Fruit fly (Drosophila melanogaster) whole organism, prepupa: ENCODE data around the gene TwdlV.
A peak's percentile ranks its signal among the peaks of the same experiment; 100 is the strongest.

Experiments used
- Blimp-1 ChIP-seq: fragments of 200-800 bp; sonication (Bioruptor generic); optimal IDR thresholded peaks from 3 replicates; lab custom pipeline; 2017; ENCODE audit warnings: missing biosample characterization, missing genetic modification characterization, mild to moderate bottlenecking, moderate library complexity, missing genetic modification reagents
- CG10631 ChIP-seq: fragments of 200-800 bp; sonication (Bioruptor generic); optimal IDR thresholded peaks from 2 replicates; lab custom pipeline; 2016; ENCODE audit warnings: missing biosample characterization, missing genetic modification characterization
- CG10669 ChIP-seq: fragments of 200-800 bp; sonication (Bioruptor generic); optimal IDR thresholded peaks from 3 replicates; lab custom pipeline; 2018; ENCODE audit warnings: missing biosample characterization, mild to moderate bottlenecking, missing genetic modification characterization, moderate library complexity
- CG11762 ChIP-seq: fragments of 200-800 bp; sonication (Bioruptor generic); optimal IDR thresholded peaks from 3 replicates; lab custom pipeline; 2016; ENCODE audit warnings: missing biosample characterization, missing genetic modification characterization; ENCODE audit not compliant: insufficient read depth
- CG11902 ChIP-seq: fragments of 200-800 bp; sonication (Bioruptor generic); optimal IDR thresholded peaks from 3 replicates; lab custom pipeline; 2016; ENCODE audit warnings: missing biosample characterization, missing genetic modification characterization
- CG15336 ChIP-seq: fragments of 200-800 bp; sonication (Bioruptor generic); IDR thresholded peaks from 2 replicates; pipeline ENCODE4 v1.3.6; 2022; ENCODE audit warnings: missing biosample characterization, missing genetic modification characterization
- CG1621 ChIP-seq: fragments of 200-800 bp; sonication (Bioruptor generic); optimal IDR thresholded peaks from 3 replicates; lab custom pipeline; 2018; ENCODE audit warnings: missing biosample characterization, mild to moderate bottlenecking, missing genetic modification characterization
- CG3032 ChIP-seq: fragments of 200-800 bp; optimal IDR thresholded peaks from 2 replicates; lab custom pipeline; 2019; ENCODE audit warnings: missing biosample characterization, mild to moderate bottlenecking, missing genetic modification characterization, moderate library complexity
- CG31627 ChIP-seq: fragments of 200-800 bp; sonication (Bioruptor generic); optimal IDR thresholded peaks from 3 replicates; lab custom pipeline; 2016; ENCODE audit warnings: missing biosample characterization, missing genetic modification characterization
- CG32006 ChIP-seq: fragments of 200-800 bp; sonication (Bioruptor generic); optimal IDR thresholded peaks from 3 replicates; lab custom pipeline; 2017; ENCODE audit warnings: missing biosample characterization, mild to moderate bottlenecking, missing genetic modification characterization
- CG34406 ChIP-seq: fragments of 200-800 bp; sonication (Bioruptor generic); optimal IDR thresholded peaks from 3 replicates; lab custom pipeline; 2016; ENCODE audit warnings: missing biosample characterization, missing genetic modification characterization
- CG4318 ChIP-seq: fragments of 200-800 bp; sonication (Bioruptor generic); optimal IDR thresholded peaks from 3 replicates; lab custom pipeline; 2017; ENCODE audit warnings: missing biosample characterization, mild to moderate bottlenecking, missing genetic modification characterization
- CG6163 ChIP-seq: fragments of 200-800 bp; sonication (Bioruptor generic); IDR thresholded peaks from 3 replicates; pipeline ENCODE4 v1.3.6; 2022; ENCODE audit warnings: missing biosample characterization, missing genetic modification characterization
- CG6276 ChIP-seq: fragments of 200-800 bp; sonication (Bioruptor generic); optimal IDR thresholded peaks from 2 replicates; lab custom pipeline; 2017; ENCODE audit warnings: missing biosample characterization, mild to moderate bottlenecking, missing genetic modification characterization
- CG6792 ChIP-seq: fragments of 200-800 bp; sonication (Bioruptor generic); optimal IDR thresholded peaks from 3 replicates; lab custom pipeline; 2016; ENCODE audit warnings: missing biosample characterization, missing genetic modification characterization
- CG6808 ChIP-seq: fragments of 200-800 bp; sonication (Bioruptor generic); optimal IDR thresholded peaks from 3 replicates; lab custom pipeline; 2017; ENCODE audit warnings: missing biosample characterization, missing genetic modification characterization, mild to moderate bottlenecking, moderate library complexity, missing genetic modification reagents
- CG7368 ChIP-seq: fragments of 200-800 bp; sonication (Bioruptor generic); optimal IDR thresholded peaks from 3 replicates; lab custom pipeline; 2016; ENCODE audit warnings: missing biosample characterization, missing genetic modification characterization
- CG8119 ChIP-seq: fragments of 200-800 bp; sonication (Bioruptor generic); IDR thresholded peaks from 3 replicates; pipeline ENCODE4 v1.3.6; 2022; ENCODE audit warnings: missing biosample characterization, missing genetic modification characterization
- CG8319 ChIP-seq: fragments of 200-800 bp; sonication (Bioruptor generic); optimal IDR thresholded peaks from 3 replicates; lab custom pipeline; 2016; ENCODE audit warnings: missing biosample characterization, missing genetic modification characterization
- CG8632 ChIP-seq: fragments of 200-800 bp; sonication (Bioruptor generic); optimal IDR thresholded peaks from 3 replicates; lab custom pipeline; 2016; ENCODE audit warnings: missing biosample characterization, missing genetic modification characterization
- CG9139 ChIP-seq: fragments of 200-800 bp; sonication (Bioruptor generic); optimal IDR thresholded peaks from 3 replicates; lab custom pipeline; 2017; ENCODE audit warnings: missing biosample characterization, mild to moderate bottlenecking, missing genetic modification characterization
- Eip78C ChIP-seq: fragments of 200-800 bp; sonication (Bioruptor generic); peaks from one replicate; lab custom pipeline; 2016; ENCODE audit warnings: missing biosample characterization, missing genetic modification characterization
- Eip93F ChIP-seq: fragments of 200-800 bp; sonication (Bioruptor generic); optimal IDR thresholded peaks from 2 replicates; lab custom pipeline; 2016; ENCODE audit warnings: missing biosample characterization, mild to moderate bottlenecking, missing genetic modification characterization
- Ets21C ChIP-seq: fragments of 200-800 bp; sonication (Bioruptor generic); optimal IDR thresholded peaks from 3 replicates; lab custom pipeline; 2016; ENCODE audit warnings: missing biosample characterization, missing genetic modification characterization
- Ets96B ChIP-seq: fragments of 200-800 bp; optimal IDR thresholded peaks from 2 replicates; lab custom pipeline; 2019; ENCODE audit warnings: missing biosample characterization, mild to moderate bottlenecking, missing genetic modification characterization, moderate library complexity
- Gug ChIP-seq: fragments of 200-800 bp; sonication (Bioruptor generic); IDR thresholded peaks from 2 replicates; pipeline ENCODE4 v1.3.6; 2022; ENCODE audit warnings: missing biosample characterization, missing genetic modification characterization
- Hr38 ChIP-seq: sonication (Bioruptor generic); optimal IDR thresholded peaks from 2 replicates; lab custom pipeline; 2016; ENCODE audit warnings: missing biosample characterization, missing genetic modification characterization
- Hr4 ChIP-seq: fragments of 200-800 bp; sonication (Bioruptor generic); optimal IDR thresholded peaks from 3 replicates; lab custom pipeline; 2016; ENCODE audit warnings: missing biosample characterization, missing genetic modification characterization
- Lpt ChIP-seq: fragments of 200-800 bp; sonication (Bioruptor generic); optimal IDR thresholded peaks from 3 replicates; lab custom pipeline; 2016; ENCODE audit warnings: missing biosample characterization, missing genetic modification characterization
- OdsH ChIP-seq: fragments of 200-800 bp; sonication (Bioruptor generic); optimal IDR thresholded peaks from 3 replicates; lab custom pipeline; 2016; ENCODE audit warnings: missing biosample characterization, missing genetic modification characterization
- Smox ChIP-seq: fragments of 200-800 bp; sonication (Bioruptor generic); optimal IDR thresholded peaks from 3 replicates; lab custom pipeline; 2016; ENCODE audit warnings: missing biosample characterization, missing genetic modification characterization
- Sox102F ChIP-seq: fragments of 200-800 bp; sonication (Bioruptor generic); optimal IDR thresholded peaks from 2 replicates; lab custom pipeline; 2016; ENCODE audit warnings: missing biosample characterization, mild to moderate bottlenecking, missing genetic modification characterization
- Sox14 ChIP-seq: fragments of 200-800 bp; sonication (Bioruptor generic); optimal IDR thresholded peaks from 3 replicates; lab custom pipeline; 2016; ENCODE audit warnings: missing biosample characterization, missing genetic modification characterization
- Sox15 ChIP-seq: fragments of 200-800 bp; sonication (Bioruptor generic); optimal IDR thresholded peaks from 3 replicates; lab custom pipeline; 2016; ENCODE audit warnings: missing biosample characterization, missing genetic modification characterization
- achi ChIP-seq: fragments of 200-800 bp; sonication (Bioruptor generic); optimal IDR thresholded peaks from 3 replicates; lab custom pipeline; 2016; ENCODE audit warnings: missing biosample characterization, missing genetic modification characterization
- acj6 ChIP-seq: fragments of 200-800 bp; sonication (Bioruptor generic); optimal IDR thresholded peaks from 3 replicates; lab custom pipeline; 2016; ENCODE audit warnings: missing biosample characterization, missing genetic modification characterization
- dac ChIP-seq: fragments of 200-800 bp; sonication (Bioruptor generic); optimal IDR thresholded peaks from 2 replicates; lab custom pipeline; 2017; ENCODE audit warnings: missing biosample characterization, mild to moderate bottlenecking, missing genetic modification characterization
- dsx ChIP-seq: fragments of 200-800 bp; optimal IDR thresholded peaks from 3 replicates; lab custom pipeline; 2019; ENCODE audit warnings: missing biosample characterization, mild to moderate bottlenecking, missing genetic modification characterization, moderate library complexity; ENCODE audit not compliant: poor library complexity, severe bottlenecking
- esn ChIP-seq: fragments of 200-800 bp; sonication (Bioruptor generic); optimal IDR thresholded peaks from 2 replicates; lab custom pipeline; 2016; ENCODE audit warnings: missing biosample characterization, mild to moderate bottlenecking, missing genetic modification characterization, moderate library complexity
- fd85E ChIP-seq: fragments of 200-800 bp; sonication (Bioruptor generic); optimal IDR thresholded peaks from 3 replicates; lab custom pipeline; 2016; ENCODE audit warnings: missing biosample characterization, missing genetic modification characterization
- fkh ChIP-seq: fragments of 200-800 bp; sonication (Bioruptor generic); optimal IDR thresholded peaks from 3 replicates; lab custom pipeline; 2017; ENCODE audit warnings: missing biosample characterization, mild to moderate bottlenecking, missing genetic modification characterization, moderate library complexity
- lz ChIP-seq: fragments of 200-800 bp; sonication (Bioruptor generic); optimal IDR thresholded peaks from 3 replicates; lab custom pipeline; 2016; ENCODE audit warnings: missing biosample characterization, missing genetic modification characterization
- pdm3 ChIP-seq: fragments of 200-800 bp; sonication (Bioruptor generic); optimal IDR thresholded peaks from 3 replicates; lab custom pipeline; 2016; ENCODE audit warnings: missing biosample characterization, missing genetic modification characterization
- salr ChIP-seq, 2 experiments: fragments of 200-800 bp; sonication (Bioruptor generic); optimal IDR thresholded peaks; 3 replicates each; lab custom pipeline; 2016 to 2018; ENCODE audit warnings: missing biosample characterization in 2 of 2, missing genetic modification characterization in 2 of 2, mild to moderate bottlenecking in 1 of 2
- spab ChIP-seq: fragments of 200-800 bp; sonication (Bioruptor generic); optimal IDR thresholded peaks from 2 replicates; lab custom pipeline; 2017; ENCODE audit warnings: missing biosample characterization, mild to moderate bottlenecking, missing genetic modification characterization, missing genetic modification reagents
- ss ChIP-seq, 2 experiments: fragments of 200-800 bp; sonication (Bioruptor generic); optimal IDR thresholded peaks; 2 replicates in 1 of 2; 3 replicates in 1 of 2; lab custom pipeline; 2017 to 2018; ENCODE audit warnings: mild to moderate bottlenecking in 2 of 2, missing biosample characterization in 2 of 2, missing genetic modification characterization in 2 of 2, moderate library complexity in 1 of 2
- svp ChIP-seq: fragments of 200-800 bp; sonication (Bioruptor generic); peaks from one replicate; lab custom pipeline; 2016; ENCODE audit warnings: missing biosample characterization, missing genetic modification characterization
- topi ChIP-seq: fragments of 200-800 bp; sonication (Bioruptor generic); optimal IDR thresholded peaks from 3 replicates; lab custom pipeline; 2016; ENCODE audit warnings: missing biosample characterization, missing genetic modification characterization

The TwdlV gene

dm6 chr3R:4228426-4228825 is 26.1 kb upstream of the TwdlV start:
- TF ChIP-seq CG31627 (no peak), Blimp-1 (GFP tag; lab: Kevin White, UChicago) (no peak), salr (GFP tag; optimal IDR thresholded peaks at IDR 0.05; lab: Kevin White, UChicago) (no peak), CG34406 (GFP tag; lab: Kevin White, UChicago) (no peak), CG8319 (GFP tag; lab: Kevin White, UChicago) (no peak), svp (peak; percentile 84), esn (no peak)
- TF ChIP-seq, all 60 proteins: peak for 1

DNA sequence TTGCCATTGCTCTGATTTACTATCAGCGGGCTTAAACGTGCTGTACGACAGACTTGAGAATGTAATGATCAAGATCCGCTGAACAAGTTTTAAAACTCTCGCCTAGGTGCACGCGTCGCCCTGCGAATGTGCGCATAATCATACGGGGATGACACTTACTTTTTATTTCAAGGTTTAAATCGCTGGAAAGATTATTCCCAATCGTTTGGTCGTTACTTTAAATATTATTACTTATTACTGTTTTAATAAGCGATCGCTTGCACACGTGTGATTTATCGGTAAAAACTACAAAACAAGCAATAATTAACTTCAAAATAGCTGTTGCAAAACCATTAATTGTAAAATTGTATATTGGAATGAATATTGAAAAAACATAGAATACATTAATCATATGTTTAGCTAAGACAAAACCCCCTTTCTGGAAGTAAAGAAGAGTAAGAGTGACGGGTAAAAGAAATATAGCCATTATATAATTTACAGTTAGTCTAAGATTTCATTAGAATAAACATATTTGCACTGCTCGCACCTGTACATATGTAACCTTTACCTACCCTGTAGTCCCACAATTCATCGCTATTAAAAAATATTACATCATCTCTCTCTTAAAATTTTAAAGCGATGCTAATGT is 25.3 kb upstream of the TwdlV start, which contains the start of gene DhpD:
TSS of gene DhpD (minus strand) at position 102 of the 628 bp plus-strand sequence.
- TF ChIP-seq CG4318 (GFP tag; lab: Kevin White, UChicago) (no peak), salr (GFP tag; optimal IDR thresholded peaks at IDR 0.05; lab: Kevin White, UChicago) (peak in 1 of 2 experiments; percentile 53), spab (GFP tag; lab: Kevin White, UChicago) (peak; percentile 33), CG34406 (GFP tag; lab: Kevin White, UChicago) (peak; percentile 80), CG6792 (peak; percentile 81), fkh (no peak), CG3032 (tag; lab: Kevin White, UChicago) (peak; percentile 81), CG7368 (peak; percentile 56), Gug (GFP tag; lab: Robert Waterston, UW) (peak; percentile 64), Sox102F (no peak), Hr38 (no peak), CG8632 (GFP tag; lab: Kevin White, UChicago) (peak; percentile 76), CG6808 (GFP tag; lab: Kevin White, UChicago) (no peak), achi (GFP tag; lab: Kevin White, UChicago) (no peak), topi (GFP tag; lab: Kevin White, UChicago) (peak; percentile 85), ss (GFP tag; optimal IDR thresholded peaks at IDR 0.05; lab: Kevin White, UChicago) (no peak), Eip93F (GFP tag; lab: Kevin White, UChicago) (peak; percentile 48), Ets21C (GFP tag; lab: Kevin White, UChicago) (peak; percentile 74), fd85E (peak; percentile 9), OdsH (no peak), Sox14 (GFP tag; lab: Kevin White, UChicago) (peak; percentile 85), CG8319 (GFP tag; lab: Kevin White, UChicago) (peak; percentile 65), svp (peak; percentile 91), CG32006 (GFP tag; lab: Kevin White, UChicago) (peak; percentile 74), Smox (GFP tag; lab: Kevin White, UChicago) (no peak), CG8119 (GFP tag; lab: Robert Waterston, UW) (peak; percentile 59), Ets96B (tag; lab: Kevin White, UChicago) (peak; percentile 77), Lpt (GFP tag; lab: Kevin White, UChicago) (peak; percentile 32), CG10631 (GFP tag; lab: Kevin White, UChicago) (peak; percentile 85), CG9139 (GFP tag; lab: Kevin White, UChicago) (no peak), CG6276 (GFP tag; lab: Kevin White, UChicago) (no peak), esn (peak; percentile 89), lz (GFP tag; lab: Kevin White, UChicago) (peak; percentile 86), CG11902 (GFP tag; lab: Kevin White, UChicago) (peak; percentile 56), CG1621 (tag; lab: Kevin White, UChicago) (peak; percentile 63), CG31627 (peak; percentile 88), CG15336 (GFP tag; lab: Robert Waterston, UW) (peak; percentile 54), CG10669 (peak; percentile 83), dsx (GFP tag; lab: Kevin White, UChicago) (peak; percentile 64), CG11762 (peak; percentile 58), Blimp-1 (GFP tag; lab: Kevin White, UChicago) (peak; percentile 55), CG6163 (peak; percentile 86), Sox15 (GFP tag; lab: Kevin White, UChicago) (peak; percentile 63), pdm3 (peak; percentile 86), acj6 (GFP tag; lab: Kevin White, UChicago) (peak; percentile 84), Eip78C (GFP tag; lab: Kevin White, UChicago) (peak; percentile 95), dac (GFP tag; lab: Kevin White, UChicago) (peak; percentile 57), Hr4 (GFP tag; lab: Kevin White, UChicago) (peak; percentile 82)
